Worm (Caenorhabditis elegans) whole organism, L4 larva: ENCODE results near the gene flad-1.

Experiments
- ama-1 ChIP-seq: fragments of 150-350 bp; optimal IDR thresholded peaks from 2 replicates; lab custom pipeline; 2014; ENCODE audit warnings: inconsistent platforms, mixed read lengths
- lin-13 ChIP-seq: fragments of 150-350 bp; optimal IDR thresholded peaks from 2 replicates; lab custom pipeline; 2014; ENCODE audit warnings: missing biosample characterization, missing genetic modification reagents, missing genetic modification characterization
- lin-38 ChIP-seq: fragments of 200-800 bp; sonication (Bioruptor generic); IDR thresholded peaks from 2 replicates; pipeline ENCODE4 v1.3.6; 2022; ENCODE audit warnings: missing genetic modification reagents, missing genetic modification characterization, missing compliant biosample characterization
- nhr-76 ChIP-seq: fragments of 150-350 bp; optimal IDR thresholded peaks from 2 replicates; lab custom pipeline; 2014; ENCODE audit warnings: missing biosample characterization, missing genetic modification characterization

DNA sequence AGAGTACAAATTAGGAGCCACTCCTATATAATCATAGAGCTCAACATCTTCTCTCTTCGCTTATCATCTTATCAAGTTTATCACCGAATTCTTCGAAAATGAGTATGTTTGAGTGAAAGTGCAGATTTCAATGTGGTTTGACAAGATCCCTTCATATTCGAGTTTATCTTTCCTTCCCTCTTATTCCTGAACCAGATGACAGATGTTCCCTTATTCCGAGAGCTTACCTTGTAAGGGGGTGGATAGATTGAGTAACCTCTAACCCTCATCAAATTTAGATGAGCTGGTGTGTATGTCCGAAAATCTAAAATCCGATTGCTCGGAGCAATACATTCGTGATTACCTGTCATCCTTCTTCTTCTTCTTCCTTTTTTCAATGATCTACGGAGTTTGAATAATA, 4.7 kb downstream of the flad-1 start:
- TF ChIP-seq lin-38 (GFP tag; lab: Robert Waterston, UW): no peak
- TF ChIP-seq ama-1 (lab: Kevin White, UChicago): no peak
- TF ChIP-seq nhr-76: no peak
- TF ChIP-seq lin-13 (GFP tag; lab: Kevin White, UChicago): no peak
